Worm (Caenorhabditis elegans): Measurements from ENCODE around the gene C05D12.2.

DNA sequence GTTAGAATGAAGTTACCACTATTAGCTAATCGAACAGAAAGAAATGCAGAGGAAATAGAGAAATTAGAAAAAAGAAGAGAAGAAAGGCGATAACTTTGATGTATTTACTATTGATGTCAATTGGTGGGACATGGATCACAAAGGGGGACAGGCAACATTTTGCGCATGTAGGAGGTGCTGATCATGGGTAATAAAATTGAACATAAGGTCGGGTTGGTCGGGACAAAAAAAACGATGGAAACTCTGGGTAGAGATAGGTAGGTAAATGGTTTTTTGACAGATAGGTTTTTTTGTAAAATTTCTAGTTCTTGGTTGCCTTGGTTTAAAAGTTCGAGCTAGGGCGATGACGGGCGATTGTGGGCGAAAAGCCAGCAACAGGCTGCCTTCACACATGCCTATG is 27.2 kb upstream of the C05D12.2 start, which contains the start of gene shn-1:
- TF ChIP-seq dao-5 (tag; optimal IDR thresholded peaks at IDR 0.05) (no peak), him-1 (tag; optimal IDR thresholded peaks at IDR 0.05) (no peak)
